Fruit fly (Drosophila melanogaster) whole organism, adult: ENCODE measurements around the gene CG32811.

Experiments used
- Hr96 ChIP-seq: fragments of 200-800 bp; sonication (Bioruptor generic); optimal IDR thresholded peaks from 2 replicates; lab custom pipeline; 2016; ENCODE audit warnings: missing biosample characterization, missing genetic modification characterization
- Mnt ChIP-seq: fragments of 200-800 bp; sonication (Bioruptor generic); optimal IDR thresholded peaks from 2 replicates; lab custom pipeline; 2016; ENCODE audit warnings: missing biosample characterization, mild to moderate bottlenecking, missing genetic modification characterization
- cic ChIP-seq: fragments of 200-800 bp; sonication (Bioruptor generic); optimal IDR thresholded peaks from 2 replicates; lab custom pipeline; 2017; ENCODE audit warnings: missing biosample characterization, mild to moderate bottlenecking, missing genetic modification characterization, moderate library complexity
- cnc ChIP-seq, 2 experiments: fragments of >200 bp; optimal IDR thresholded peaks; 2 replicates each; lab custom pipeline; 2017
- ovo ChIP-seq: fragments of 200-800 bp; sonication (Bioruptor generic); optimal IDR thresholded peaks from 2 replicates; lab custom pipeline; 2016; ENCODE audit warnings: missing biosample characterization, missing genetic modification characterization
- toe ChIP-seq: fragments of 200-800 bp; sonication (Bioruptor generic); optimal IDR thresholded peaks from 2 replicates; lab custom pipeline; 2016; ENCODE audit warnings: missing biosample characterization, missing genetic modification characterization

- TF ChIP-seq cic (GFP tag; lab: Kevin White, UChicago) (peak; percentile 41), Mnt (GFP tag; lab: Kevin White, UChicago) (peak; percentile 72), ovo (GFP tag; lab: Kevin White, UChicago) (peak; percentile 66), cnc (optimal IDR thresholded peaks at IDR 0.05; lab: Kevin White, UChicago) (no peak), toe (GFP tag; lab: Kevin White, UChicago) (peak; percentile 91), Hr96 (GFP tag; lab: Kevin White, UChicago) (peak; percentile 98)
Observed at dm6 chrX:1275018-1275820, 23.0 kb downstream of the CG32811 start, which contains the start of gene Atf3.
